Worm (Caenorhabditis elegans) whole organism, L2 larva: ENCODE results near the gene acdh-10.

Source experiments
- C34F6.9 ChIP-seq: fragments of 150-350 bp; optimal IDR thresholded peaks from 2 replicates; lab custom pipeline; 2014; ENCODE audit warnings: missing biosample characterization, missing genetic modification characterization
- F13H6.1 ChIP-seq: sonication (generic microtip); optimal IDR thresholded peaks from 2 replicates; lab custom pipeline; 2016; ENCODE audit warnings: missing genetic modification characterization, missing compliant biosample characterization
- R02D3.7 ChIP-seq: fragments of 150-350 bp; optimal IDR thresholded peaks from 2 replicates; lab custom pipeline; 2014; ENCODE audit warnings: missing biosample characterization, missing genetic modification characterization
- Y55F3AM.14 ChIP-seq: fragments of 200-800 bp; sonication (Bioruptor generic); optimal IDR thresholded peaks from 2 replicates; lab custom pipeline; 2018; ENCODE audit warnings: mild to moderate bottlenecking, missing genetic modification characterization, missing compliant biosample characterization
- ZK546.5 ChIP-seq: sonication (generic microtip); optimal IDR thresholded peaks from 2 replicates; lab custom pipeline; 2017; ENCODE audit warnings: missing biosample characterization, missing genetic modification characterization
- alr-1 ChIP-seq: fragments of 150-350 bp; optimal IDR thresholded peaks from 2 replicates; lab custom pipeline; 2014; ENCODE audit warnings: missing biosample characterization, missing genetic modification characterization
- aly-2 ChIP-seq: fragments of 150-350 bp; optimal IDR thresholded peaks from 2 replicates; lab custom pipeline; 2014; ENCODE audit warnings: missing biosample characterization, missing genetic modification characterization
- ama-1 ChIP-seq: fragments of 150-350 bp; optimal IDR thresholded peaks from 2 replicates; lab custom pipeline; 2018; ENCODE audit warnings: inconsistent platforms
- blmp-1 ChIP-seq: sonication (generic microtip); optimal IDR thresholded peaks from 2 replicates; lab custom pipeline; 2017; ENCODE audit warnings: missing genetic modification characterization, mild to moderate bottlenecking, missing compliant biosample characterization, antibody characterized with exemption, moderate library complexity; ENCODE audit not compliant: insufficient read depth
- ceh-16 ChIP-seq: fragments of 150-350 bp; optimal IDR thresholded peaks from 2 replicates; lab custom pipeline; 2014; ENCODE audit warnings: missing biosample characterization, missing genetic modification characterization
- ceh-82 ChIP-seq: fragments of 150-350 bp; optimal IDR thresholded peaks from 2 replicates; lab custom pipeline; 2014; ENCODE audit warnings: missing biosample characterization, missing genetic modification characterization
- crh-2 ChIP-seq: sonication (generic microtip); optimal IDR thresholded peaks from 2 replicates; lab custom pipeline; 2017; ENCODE audit warnings: missing biosample characterization, missing genetic modification characterization
- dmd-4 ChIP-seq: sonication (generic microtip); optimal IDR thresholded peaks from 2 replicates; lab custom pipeline; 2017; ENCODE audit warnings: missing biosample characterization, missing genetic modification characterization
- egl-27 ChIP-seq: sonication (generic microtip); optimal IDR thresholded peaks from 3 replicates; lab custom pipeline; 2017; ENCODE audit warnings: missing biosample characterization, missing genetic modification reagents, missing genetic modification characterization
- elt-1 ChIP-seq: fragments of 150-350 bp; optimal IDR thresholded peaks from 2 replicates; lab custom pipeline; 2014; ENCODE audit warnings: missing biosample characterization, missing genetic modification characterization
- elt-3 ChIP-seq: sonication (generic microtip); optimal IDR thresholded peaks from 2 replicates; lab custom pipeline; 2017; ENCODE audit warnings: missing biosample characterization, missing genetic modification characterization
- fos-1 ChIP-seq: fragments of 150-350 bp; optimal IDR thresholded peaks from 2 replicates; lab custom pipeline; 2014; ENCODE audit warnings: missing biosample characterization, missing genetic modification characterization
- gmeb-1 ChIP-seq: fragments of 150-350 bp; optimal IDR thresholded peaks from 2 replicates; lab custom pipeline; 2014; ENCODE audit warnings: missing biosample characterization, missing genetic modification characterization
- lin-11 ChIP-seq: fragments of 150-350 bp; sonication (generic microtip); optimal IDR thresholded peaks from 2 replicates; lab custom pipeline; 2014; ENCODE audit warnings: missing biosample characterization, missing genetic modification characterization, inconsistent platforms, mixed read lengths
- lin-13 ChIP-seq: fragments of 150-350 bp; optimal IDR thresholded peaks from 2 replicates; lab custom pipeline; 2014; ENCODE audit warnings: missing biosample characterization, missing genetic modification reagents, missing genetic modification characterization
- lin-39 ChIP-seq: fragments of 150-350 bp; optimal IDR thresholded peaks from 2 replicates; lab custom pipeline; 2014; ENCODE audit warnings: missing biosample characterization, missing genetic modification reagents, missing genetic modification characterization
- lsy-2 ChIP-seq, 2 experiments: fragments of 150-350 bp in 1 of 2; sonication (generic microtip) in 1 of 2; optimal IDR thresholded peaks; 2 replicates each; lab custom pipeline; 2014 to 2017; ENCODE audit warnings: missing biosample characterization in 2 of 2, missing genetic modification characterization in 2 of 2
- mab-5 ChIP-seq: fragments of 150-350 bp; optimal IDR thresholded peaks from 2 replicates; lab custom pipeline; 2014; ENCODE audit warnings: missing biosample characterization, missing genetic modification characterization
- mbf-1 ChIP-seq: sonication (generic microtip); optimal IDR thresholded peaks from 2 replicates; lab custom pipeline; 2017; ENCODE audit warnings: missing biosample characterization, missing genetic modification characterization
- mdl-1 ChIP-seq, 2 experiments: fragments of 150-350 bp in 1 of 2; sonication (generic microtip) in 1 of 2; optimal IDR thresholded peaks; 2 replicates each; lab custom pipeline; 2017; ENCODE audit warnings: missing biosample characterization in 2 of 2, missing genetic modification characterization in 2 of 2
- nhr-10 ChIP-seq: sonication (generic microtip); optimal IDR thresholded peaks from 2 replicates; lab custom pipeline; 2017; ENCODE audit warnings: missing biosample characterization, missing genetic modification characterization
- nhr-11 ChIP-seq: fragments of 150-350 bp; optimal IDR thresholded peaks from 2 replicates; lab custom pipeline; 2014; ENCODE audit warnings: missing biosample characterization, missing genetic modification characterization
- nhr-12 ChIP-seq: fragments of 150-350 bp; optimal IDR thresholded peaks from 2 replicates; lab custom pipeline; 2014; ENCODE audit warnings: missing biosample characterization, missing genetic modification characterization
- nhr-129 ChIP-seq: fragments of 150-350 bp; optimal IDR thresholded peaks from 2 replicates; lab custom pipeline; 2014; ENCODE audit warnings: missing biosample characterization, missing genetic modification characterization
- nhr-21 ChIP-seq: fragments of 150-350 bp; optimal IDR thresholded peaks from 2 replicates; lab custom pipeline; 2014; ENCODE audit warnings: missing biosample characterization, missing genetic modification characterization
- nhr-23 ChIP-seq: fragments of 150-350 bp; optimal IDR thresholded peaks from 2 replicates; lab custom pipeline; 2014; ENCODE audit warnings: missing biosample characterization, missing genetic modification reagents, missing genetic modification characterization
- nhr-237 ChIP-seq: fragments of 150-350 bp; optimal IDR thresholded peaks from 2 replicates; lab custom pipeline; 2014; ENCODE audit warnings: missing biosample characterization, missing genetic modification characterization
- nhr-25 ChIP-seq: fragments of 150-350 bp; sonication (generic microtip); optimal IDR thresholded peaks from 3 replicates; lab custom pipeline; 2014; ENCODE audit warnings: missing biosample characterization, missing genetic modification characterization
- nhr-6 ChIP-seq: fragments of 150-350 bp; optimal IDR thresholded peaks from 2 replicates; lab custom pipeline; 2014; ENCODE audit warnings: missing biosample characterization, missing genetic modification characterization
- nhr-77 ChIP-seq: fragments of 150-350 bp; optimal IDR thresholded peaks from 2 replicates; lab custom pipeline; 2014; ENCODE audit warnings: missing biosample characterization, missing genetic modification characterization
- peb-1 ChIP-seq: fragments of 150-350 bp; optimal IDR thresholded peaks from 2 replicates; lab custom pipeline; 2014; ENCODE audit warnings: missing biosample characterization, missing genetic modification characterization
- sem-4 ChIP-seq: fragments of 150-350 bp; optimal IDR thresholded peaks from 2 replicates; lab custom pipeline; 2014; ENCODE audit warnings: missing biosample characterization, missing genetic modification reagents, missing genetic modification characterization
- skn-1 ChIP-seq: sonication (generic microtip); optimal IDR thresholded peaks from 2 replicates; lab custom pipeline; 2017; ENCODE audit warnings: missing biosample characterization, missing genetic modification characterization
- sma-3 ChIP-seq: sonication (generic microtip); optimal IDR thresholded peaks from 2 replicates; lab custom pipeline; 2016; ENCODE audit warnings: missing genetic modification reagents, missing genetic modification characterization, missing compliant biosample characterization
- sma-9 ChIP-seq, 2 experiments: fragments of 150-350 bp in 1 of 2; sonication (generic microtip) in 1 of 2; optimal IDR thresholded peaks; 2 replicates each; lab custom pipeline; 2014 to 2016; ENCODE audit warnings: missing genetic modification characterization in 2 of 2, mild to moderate bottlenecking in 1 of 2, missing biosample characterization in 1 of 2, missing compliant biosample characterization in 1 of 2, missing genetic modification reagents in 1 of 2, moderate library complexity in 1 of 2
- snpc-4 ChIP-seq: fragments of 150-350 bp; optimal IDR thresholded peaks from 2 replicates; lab custom pipeline; 2014; ENCODE audit warnings: missing biosample characterization, missing genetic modification characterization
- unc-39 ChIP-seq: fragments of 150-350 bp; optimal IDR thresholded peaks from 2 replicates; lab custom pipeline; 2014; ENCODE audit warnings: missing biosample characterization, missing genetic modification characterization
- unc-55 ChIP-seq: fragments of 150-350 bp; sonication (generic microtip); optimal IDR thresholded peaks from 3 replicates; lab custom pipeline; 2014; ENCODE audit warnings: missing biosample characterization, missing genetic modification reagents, missing genetic modification characterization
- unc-62 ChIP-seq: fragments of 150-350 bp; optimal IDR thresholded peaks from 2 replicates; lab custom pipeline; 2014; ENCODE audit warnings: missing biosample characterization, missing genetic modification reagents, missing genetic modification characterization
- zag-1 ChIP-seq: fragments of 150-350 bp; optimal IDR thresholded peaks from 2 replicates; lab custom pipeline; 2014; ENCODE audit warnings: missing biosample characterization, missing genetic modification characterization
- ztf-1 ChIP-seq: fragments of 200-800 bp; sonication (Bioruptor generic); conservative IDR thresholded peaks from 2 replicates; pipeline ENCODE4 v1.3.6; 2022; ENCODE audit warnings: missing genetic modification characterization, missing compliant biosample characterization
- ztf-11 ChIP-seq: sonication (generic microtip); optimal IDR thresholded peaks from 2 replicates; lab custom pipeline; 2017; ENCODE audit warnings: missing biosample characterization, missing genetic modification characterization
- ztf-4 ChIP-seq: fragments of 150-350 bp; optimal IDR thresholded peaks from 2 replicates; lab custom pipeline; 2014; ENCODE audit warnings: missing biosample characterization, missing genetic modification characterization

acdh-10 gene

DNA sequence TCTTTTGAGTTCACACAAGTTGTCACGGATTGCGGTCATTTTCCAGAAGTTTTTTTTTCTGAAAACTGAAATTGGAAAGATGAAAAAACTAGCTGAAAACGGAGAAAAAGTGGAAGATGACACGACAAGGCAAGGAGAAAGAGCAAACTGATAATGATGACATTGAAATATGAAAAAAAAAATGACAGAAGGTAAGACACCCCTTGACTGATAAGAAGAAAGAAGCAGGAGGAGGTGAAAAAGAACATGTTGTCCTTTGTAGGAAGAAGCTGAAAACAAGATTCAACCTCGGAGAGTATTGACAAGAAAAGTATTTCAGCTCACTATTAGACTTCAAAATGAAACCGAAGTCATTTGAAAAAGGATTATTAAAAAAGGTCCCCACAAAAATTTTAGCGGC lies 19.6 kb downstream of the acdh-10 start, which contains the start of gene B0302.5:
TSS of gene B0302.5 (minus strand) at position 58 of the 400 bp plus-strand sequence.
- no peak for TF ChIP-seq snpc-4 (tag; lab: Kevin White, UChicago)
- TF ChIP-seq F13H6.1 (tag; lab: Kevin White, UChicago) = no peak
- peak; percentile 73 for TF ChIP-seq skn-1 (tag; lab: Kevin White, UChicago)
- no peak for TF ChIP-seq blmp-1 (tag; lab: Kevin White, UChicago)
- TF ChIP-seq crh-2 (tag; lab: Kevin White, UChicago) = peak; percentile 12
- peak; percentile 82 for TF ChIP-seq fos-1 (tag; lab: Kevin White, UChicago)

DNA sequence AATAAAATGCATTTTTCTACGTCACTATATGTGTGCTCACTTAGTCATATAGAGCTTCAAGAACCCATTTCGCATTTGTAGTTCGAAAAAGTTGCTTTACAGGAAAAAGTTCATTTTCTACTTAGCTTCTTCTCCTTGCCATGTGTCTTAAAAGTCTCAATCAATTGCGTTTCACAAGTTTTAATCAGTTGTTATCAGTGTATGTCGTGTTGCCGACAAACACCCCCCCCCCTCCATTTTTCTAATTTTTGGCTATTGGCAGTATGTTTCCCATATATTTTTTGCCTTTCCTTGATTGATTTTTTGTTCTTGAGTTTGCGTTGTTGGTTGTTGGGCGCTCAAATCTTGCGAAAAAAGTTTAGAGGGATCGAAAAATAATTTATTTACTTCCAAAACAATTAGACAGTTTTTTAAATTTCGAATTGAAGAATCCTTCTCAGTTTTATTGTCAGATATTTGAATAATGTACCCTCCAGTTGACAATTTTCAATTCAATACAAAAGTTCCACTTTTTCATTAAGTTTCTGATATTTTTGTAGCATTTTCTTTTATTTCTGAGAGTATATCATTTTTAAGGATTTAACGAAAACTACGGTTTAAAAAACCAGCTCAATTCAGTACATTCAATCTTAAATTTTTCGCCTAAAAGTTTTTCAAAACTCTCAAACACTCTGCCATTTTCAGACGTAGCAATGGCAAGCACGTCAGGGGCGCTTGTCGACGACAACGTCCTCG lies 28.8 kb downstream of the acdh-10 start, which contains the start of gene sid-3:
TSS of gene sid-3 (plus strand) at position 685 of the 735 bp plus-strand sequence.
- TF ChIP-seq fos-1 (tag; lab: Kevin White, UChicago) = peak; percentile 64
- no peak for TF ChIP-seq elt-3

DNA sequence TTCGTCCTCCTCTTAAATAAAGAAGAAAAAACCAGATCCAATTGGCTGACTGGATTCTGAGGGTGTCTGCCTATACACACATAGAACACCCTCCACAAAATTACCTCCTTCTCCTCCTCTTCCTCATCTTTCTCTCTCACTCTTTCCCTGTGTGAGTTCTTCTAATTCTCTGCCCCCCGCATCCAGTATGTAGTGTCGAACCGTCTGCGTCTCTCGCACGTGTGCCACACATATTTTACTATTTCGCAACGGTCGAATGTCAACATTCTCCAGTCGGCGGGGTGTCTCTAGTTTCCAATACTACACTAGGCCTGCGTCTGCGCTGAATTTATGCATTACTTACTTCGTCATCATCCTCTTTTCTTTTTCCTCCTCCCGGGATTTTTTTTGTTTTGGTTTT lies 30.3 kb downstream of the acdh-10 start:
- TF ChIP-seq nhr-129 (peak; percentile 90), elt-3 (no peak), lsy-2 (tag; optimal IDR thresholded peaks at IDR 0.05; lab: Kevin White, UChicago) (peak; percentile 40 to 57), aly-2 (tag; lab: Kevin White, UChicago) (no peak), peb-1 (tag; lab: Kevin White, UChicago) (no peak), F13H6.1 (tag; lab: Kevin White, UChicago) (peak; percentile 89), gmeb-1 (tag; lab: Kevin White, UChicago) (peak; percentile 31), nhr-11 (tag; lab: Kevin White, UChicago) (no peak), unc-39 (no peak), lin-13 (GFP tag; lab: Kevin White, UChicago) (peak; percentile 53), lin-11 (tag; lab: Kevin White, UChicago) (peak; percentile 34), alr-1 (no peak), Y55F3AM.14 (GFP tag; lab: Kevin White, UChicago) (no peak), ztf-4 (tag; lab: Kevin White, UChicago) (no peak), blmp-1 (tag; lab: Kevin White, UChicago) (peak; percentile 79), elt-1 (no peak), nhr-12 (tag; lab: Kevin White, UChicago) (no peak), lin-39 (tag; lab: Kevin White, UChicago) (no peak), sem-4 (tag; lab: Kevin White, UChicago) (peak; percentile 35), unc-55 (GFP tag; lab: Kevin White, UChicago) (peak; percentile 74), unc-62 (GFP tag; lab: Kevin White, UChicago) (no peak), crh-2 (tag; lab: Kevin White, UChicago) (peak; percentile 79), snpc-4 (tag; lab: Kevin White, UChicago) (peak; percentile 44), dmd-4 (tag; lab: Kevin White, UChicago) (no peak), nhr-10 (tag; lab: Kevin White, UChicago) (no peak), C34F6.9 (tag; lab: Kevin White, UChicago) (peak; percentile 80), fos-1 (tag; lab: Kevin White, UChicago) (peak; percentile 69), nhr-237 (no peak), ztf-11 (tag; lab: Kevin White, UChicago) (no peak), nhr-23 (tag; lab: Kevin White, UChicago) (no peak), skn-1 (tag; lab: Kevin White, UChicago) (no peak), ceh-82 (peak; percentile 28), mab-5 (tag; lab: Kevin White, UChicago) (no peak), ceh-16 (tag; lab: Kevin White, UChicago) (no peak), ama-1 (lab: Kevin White, UChicago) (no peak), mdl-1 (tag; optimal IDR thresholded peaks at IDR 0.05; lab: Kevin White, UChicago) (peak; percentile 91 to 94), sma-9 (GFP tag; optimal IDR thresholded peaks at IDR 0.05; lab: Kevin White, UChicago) (peak; percentile 73), sma-9 (tag; optimal IDR thresholded peaks at IDR 0.05; lab: Kevin White, UChicago) (no peak), nhr-77 (tag; lab: Kevin White, UChicago) (no peak), R02D3.7 (tag; lab: Kevin White, UChicago) (no peak), ZK546.5 (no peak), sma-3 (no peak), nhr-21 (tag; lab: Kevin White, UChicago) (peak; percentile 37), nhr-6 (no peak), mbf-1 (tag; lab: Kevin White, UChicago) (no peak), ztf-1 (GFP tag; lab: Robert Waterston, UW) (no peak), nhr-25 (tag; lab: Kevin White, UChicago) (peak; percentile 66), zag-1 (tag; lab: Kevin White, UChicago) (peak; percentile 65), egl-27 (peak; percentile 59)
